Worm (Caenorhabditis elegans) whole organism, late embryonic: ENCODE measurements around the gene lbp-1.

Source experiments
- ama-1 ChIP-seq: fragments of 150-350 bp; optimal IDR thresholded peaks from 2 replicates; lab custom pipeline; 2014
- ceh-19 ChIP-seq: fragments of 200-800 bp; sonication (Bioruptor generic); optimal IDR thresholded peaks from 2 replicates; lab custom pipeline; 2018; ENCODE audit warnings: mild to moderate bottlenecking, missing genetic modification characterization, missing compliant biosample characterization
- ets-4 ChIP-seq: sonication (generic microtip); optimal IDR thresholded peaks from 2 replicates; lab custom pipeline; 2016; ENCODE audit warnings: missing genetic modification characterization, missing compliant biosample characterization
- madf-2 ChIP-seq: sonication (generic microtip); optimal IDR thresholded peaks from 2 replicates; lab custom pipeline; 2017; ENCODE audit warnings: missing genetic modification characterization, missing compliant biosample characterization
- nhr-11 ChIP-seq: fragments of 150-350 bp; optimal IDR thresholded peaks from 2 replicates; lab custom pipeline; 2014; ENCODE audit warnings: missing biosample characterization, missing genetic modification characterization

- TF ChIP-seq ama-1 (lab: Kevin White, UChicago), result no peak
- no peak for TF ChIP-seq ets-4
- no peak for TF ChIP-seq madf-2 (tag; lab: Kevin White, UChicago)
- no peak for TF ChIP-seq nhr-11
- no peak for TF ChIP-seq ceh-19 (GFP tag; lab: Kevin White, UChicago)
Observed at ce11 chrX:3291948-3292347, 33.0 kb downstream of the lbp-1 start.
